Worm (Caenorhabditis elegans) whole organism, midembryonic: ENCODE data around the gene btb-4.

ENCODE experiments used
- flt-1 ChIP-seq: fragments of 200-800 bp; sonication (Bioruptor generic); IDR thresholded peaks from 2 replicates; pipeline ENCODE4 v1.3.6; 2022; ENCODE audit warnings: missing genetic modification characterization, missing compliant biosample characterization
- ref-1 ChIP-seq: fragments of 200-800 bp; sonication (Bioruptor generic); conservative IDR thresholded peaks from 2 replicates; pipeline ENCODE4 v1.3.6; 2022; ENCODE audit warnings: missing genetic modification reagents, missing genetic modification characterization, missing compliant biosample characterization
- tab-1 ChIP-seq: fragments of 200-800 bp; sonication (Bioruptor generic); IDR thresholded peaks from 2 replicates; pipeline ENCODE4 v1.3.6; 2022; ENCODE audit warnings: missing genetic modification characterization, missing compliant biosample characterization
- ztf-29 ChIP-seq: fragments of 200-800 bp; sonication (Bioruptor generic); IDR thresholded peaks from 2 replicates; pipeline ENCODE4 v1.3.6; 2022; ENCODE audit warnings: missing genetic modification reagents, missing genetic modification characterization, missing compliant biosample characterization

DNA sequence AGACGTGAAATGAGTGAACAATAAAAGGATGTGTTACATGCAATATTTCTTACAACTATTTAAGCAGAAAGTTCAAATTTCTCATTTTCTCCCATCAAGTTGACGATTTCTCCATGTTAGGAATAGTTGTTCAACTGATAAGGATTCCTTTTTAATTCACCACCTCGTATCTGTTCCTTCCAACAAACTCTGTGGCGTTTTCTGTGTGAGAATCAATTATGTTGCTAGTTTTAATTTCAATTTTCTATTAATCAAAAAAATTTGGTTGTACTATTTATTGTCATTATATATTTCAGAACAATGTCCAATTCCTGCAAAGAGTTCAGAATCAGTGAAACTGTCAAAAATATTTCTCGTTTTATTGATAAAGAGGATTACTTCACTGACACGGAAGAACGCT, 43.1 kb upstream of the btb-4 start, which contains the start of gene math-44:
- TF ChIP-seq ref-1: no peak
- TF ChIP-seq flt-1: no peak
- TF ChIP-seq ztf-29: no peak
- TF ChIP-seq tab-1 (GFP tag; lab: Robert Waterston, UW): no peak
